Worm (Caenorhabditis elegans): ENCODE measurements around the gene E02H4.7.

DNA sequence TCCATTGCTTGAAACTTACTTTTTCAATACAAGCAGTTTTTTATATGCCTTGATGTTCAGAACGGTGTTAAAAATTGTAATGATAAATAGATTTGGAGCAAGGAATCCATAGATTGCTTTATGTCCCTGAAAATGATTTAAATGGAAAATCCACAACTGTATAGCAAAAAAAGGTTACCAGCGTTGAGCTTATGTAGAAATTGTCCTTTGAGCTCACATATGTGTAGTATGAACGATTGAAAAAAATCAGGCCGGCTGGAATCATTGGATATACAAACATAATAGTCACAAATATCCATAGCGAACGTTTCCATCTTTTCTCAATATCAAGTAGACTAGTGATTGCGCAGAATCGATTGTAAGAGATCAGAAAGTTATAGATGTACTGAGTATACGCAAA, 21.7 kb upstream of the E02H4.7 start, which contains the start of gene srg-36:
- TF ChIP-seq W03F9.2 (tag; optimal IDR thresholded peaks at IDR 0.05) (no peak), him-1 (tag; optimal IDR thresholded peaks at IDR 0.05) (no peak)

Data from whole organism, L4/young adult.